Fruit fly (Drosophila melanogaster) whole organism, embryonic: ENCODE results near the gene Taf10.
A peak's percentile ranks its signal among the peaks of the same experiment; 100 is the strongest.

Experiments
- B-H2 ChIP-seq: fragments of 200-800 bp; sonication (Bioruptor generic); optimal IDR thresholded peaks from 2 replicates; lab custom pipeline; 2018; ENCODE audit warnings: missing biosample characterization, mild to moderate bottlenecking, missing genetic modification characterization
- Blimp-1 ChIP-seq: fragments of 200-800 bp; sonication (Bioruptor generic); optimal IDR thresholded peaks from 3 replicates; lab custom pipeline; 2018; ENCODE audit warnings: missing biosample characterization, missing genetic modification characterization, mild to moderate bottlenecking, moderate library complexity, missing genetic modification reagents
- CG10366 ChIP-seq: fragments of 200-800 bp; sonication (Bioruptor generic); IDR thresholded peaks from 2 replicates; pipeline ENCODE4 v1.3.6; 2022; ENCODE audit warnings: missing biosample characterization, missing genetic modification characterization
- CG10565 ChIP-seq: fragments of 200-800 bp; sonication (Bioruptor generic); optimal IDR thresholded peaks from 3 replicates; lab custom pipeline; 2016; ENCODE audit warnings: missing biosample characterization, mild to moderate bottlenecking, missing genetic modification characterization
- CG12104 ChIP-seq: fragments of 200-800 bp; sonication (Bioruptor generic); optimal IDR thresholded peaks from 3 replicates; lab custom pipeline; 2016; ENCODE audit warnings: missing biosample characterization, missing genetic modification characterization
- CG12219 ChIP-seq: fragments of 200-800 bp; sonication (Bioruptor generic); optimal IDR thresholded peaks from 3 replicates; lab custom pipeline; 2018; ENCODE audit warnings: missing biosample characterization, mild to moderate bottlenecking, missing genetic modification characterization
- CG14014 ChIP-seq: fragments of 200-800 bp; sonication (Bioruptor generic); IDR thresholded peaks from 2 replicates; pipeline ENCODE4 v1.3.6; 2022; ENCODE audit warnings: missing biosample characterization, missing genetic modification characterization
- CG14710 ChIP-seq: fragments of 200-800 bp; sonication (Bioruptor generic); optimal IDR thresholded peaks from 3 replicates; lab custom pipeline; 2019; ENCODE audit warnings: missing biosample characterization, mild to moderate bottlenecking, missing genetic modification characterization, moderate library complexity
- CG14965 ChIP-seq: fragments of 200-800 bp; sonication (Bioruptor generic); optimal IDR thresholded peaks from 2 replicates; lab custom pipeline; 2016; ENCODE audit warnings: missing biosample characterization, missing genetic modification characterization, borderline replicate concordance
- CG17328 ChIP-seq: fragments of 200-800 bp; sonication (Bioruptor generic); IDR thresholded peaks from 2 replicates; pipeline ENCODE4 v1.3.6; 2022; ENCODE audit warnings: missing biosample characterization, missing genetic modification characterization
- CG17361 ChIP-seq: fragments of 200-800 bp; sonication (Bioruptor generic); IDR thresholded peaks from 3 replicates; pipeline ENCODE4 v1.3.6; 2022; ENCODE audit warnings: missing biosample characterization, missing genetic modification characterization
- CG18476 ChIP-seq: fragments of 200-800 bp; sonication (Bioruptor generic); optimal IDR thresholded peaks from 2 replicates; lab custom pipeline; 2016; ENCODE audit warnings: missing biosample characterization, mild to moderate bottlenecking, missing genetic modification characterization
- CG2120 ChIP-seq: fragments of 200-800 bp; sonication (Bioruptor generic); optimal IDR thresholded peaks from 3 replicates; lab custom pipeline; 2016; ENCODE audit warnings: missing biosample characterization, missing genetic modification characterization
- CG2678 ChIP-seq: fragments of 200-800 bp; sonication (Bioruptor generic); optimal IDR thresholded peaks from 3 replicates; lab custom pipeline; 2019; ENCODE audit warnings: missing biosample characterization, mild to moderate bottlenecking, missing genetic modification characterization, moderate library complexity
- CG2712 ChIP-seq: fragments of 200-800 bp; optimal IDR thresholded peaks from 3 replicates; lab custom pipeline; 2019; ENCODE audit warnings: missing biosample characterization, mild to moderate bottlenecking, missing genetic modification characterization, moderate library complexity
- CG3726 ChIP-seq: fragments of 200-800 bp; sonication (Bioruptor generic); IDR thresholded peaks from 3 replicates; pipeline ENCODE4, ENCODE4 v1.3.6; 2022; ENCODE audit warnings: missing biosample characterization, missing genetic modification characterization
- CG3847 ChIP-seq: fragments of 200-800 bp; sonication (Bioruptor generic); IDR thresholded peaks from 2 replicates; pipeline ENCODE4 v1.3.6; 2022; ENCODE audit warnings: missing biosample characterization, missing genetic modification characterization
- CG5180 ChIP-seq: fragments of 200-800 bp; sonication (Bioruptor generic); optimal IDR thresholded peaks from 3 replicates; lab custom pipeline; 2017; ENCODE audit warnings: missing biosample characterization, missing genetic modification characterization, mild to moderate bottlenecking, moderate library complexity, missing genetic modification reagents
- CG6254 ChIP-seq: fragments of 200-800 bp; sonication (Bioruptor generic); optimal IDR thresholded peaks from 3 replicates; lab custom pipeline; 2017; ENCODE audit warnings: mild to moderate bottlenecking, missing biosample characterization, missing genetic modification reagents, missing genetic modification characterization
- CG6683 ChIP-seq: fragments of 200-800 bp; sonication (Bioruptor generic); optimal IDR thresholded peaks from 2 replicates; lab custom pipeline; 2017; ENCODE audit warnings: missing biosample characterization, mild to moderate bottlenecking, missing genetic modification characterization, missing genetic modification reagents
- CG6689 ChIP-seq: fragments of 200-800 bp; sonication (Bioruptor generic); IDR thresholded peaks from 2 replicates; pipeline ENCODE4 v1.3.6; 2022; ENCODE audit warnings: missing biosample characterization, missing genetic modification characterization
- CG7786 ChIP-seq: fragments of 200-800 bp; sonication (Bioruptor generic); optimal IDR thresholded peaks from 2 replicates; lab custom pipeline; 2016; ENCODE audit warnings: missing biosample characterization, missing genetic modification characterization
- Dip3 ChIP-seq: fragments of 200-800 bp; sonication (Bioruptor generic); optimal IDR thresholded peaks from 3 replicates; lab custom pipeline; 2016; ENCODE audit warnings: missing biosample characterization, missing genetic modification characterization
- Myb ChIP-seq: fragments of 200-800 bp; sonication (Bioruptor generic); optimal IDR thresholded peaks from 2 replicates; lab custom pipeline; 2016; ENCODE audit warnings: missing biosample characterization, missing genetic modification characterization
- Rfx ChIP-seq: fragments of 200-800 bp; sonication (Bioruptor generic); IDR thresholded peaks from 2 replicates; pipeline ENCODE4 v1.3.6; 2022; ENCODE audit warnings: missing biosample characterization, missing genetic modification characterization
- Side ChIP-seq: fragments of 200-800 bp; sonication (Bioruptor generic); optimal IDR thresholded peaks from 2 replicates; lab custom pipeline; 2016; ENCODE audit warnings: missing biosample characterization, missing genetic modification characterization
- Sin3A ChIP-seq: fragments of >200 bp; optimal IDR thresholded peaks from 2 replicates; lab custom pipeline; 2018
- Sox102F ChIP-seq: fragments of 200-800 bp; sonication (Bioruptor generic); optimal IDR thresholded peaks from 2 replicates; lab custom pipeline; 2018; ENCODE audit warnings: missing biosample characterization, mild to moderate bottlenecking, missing genetic modification characterization, moderate library complexity
- Sry-δ ChIP-seq: fragments of 200-800 bp; sonication (Bioruptor generic); optimal IDR thresholded peaks from 2 replicates; lab custom pipeline; 2016; ENCODE audit warnings: missing biosample characterization, missing genetic modification characterization
- amos ChIP-seq: fragments of 200-800 bp; sonication (Bioruptor generic); IDR thresholded peaks from 2 replicates; pipeline ENCODE4 v1.3.6; 2022; ENCODE audit warnings: missing biosample characterization, missing genetic modification characterization; ENCODE audit not compliant: partially characterized antibody
- bowl ChIP-seq: fragments of 200-800 bp; sonication (Bioruptor generic); IDR thresholded peaks from 2 replicates; pipeline ENCODE4 v1.3.6; 2022; ENCODE audit warnings: missing biosample characterization, missing genetic modification characterization
- chn ChIP-seq: fragments of 200-800 bp; sonication (Bioruptor generic); optimal IDR thresholded peaks from 2 replicates; lab custom pipeline; 2016; ENCODE audit warnings: missing biosample characterization, missing genetic modification characterization
- croc ChIP-seq: fragments of 200-800 bp; sonication (Bioruptor generic); conservative IDR thresholded peaks from 3 replicates; pipeline ENCODE4 v1.3.6; 2022; ENCODE audit warnings: missing biosample characterization, missing genetic modification characterization
- esg ChIP-seq: fragments of 200-800 bp; sonication (Bioruptor generic); conservative IDR thresholded peaks from 2 replicates; pipeline ENCODE4 v1.3.6; 2022; ENCODE audit warnings: missing biosample characterization, missing genetic modification characterization
- eve ChIP-seq, 2 experiments: fragments of >200 bp; optimal IDR thresholded peaks; 2 replicates each; lab custom pipeline; 2017; ENCODE audit warnings: missing biosample characterization in 2 of 2, missing genetic modification characterization in 2 of 2
- gce ChIP-seq: fragments of 200-800 bp; sonication (Bioruptor generic); IDR thresholded peaks from 3 replicates; pipeline ENCODE4 v1.3.6; 2022; ENCODE audit warnings: missing biosample characterization, missing genetic modification characterization
- gro ChIP-seq: fragments of 200-800 bp; sonication (Bioruptor generic); optimal IDR thresholded peaks from 2 replicates; lab custom pipeline; 2016; ENCODE audit warnings: missing biosample characterization, missing genetic modification characterization
- gt ChIP-seq: fragments of 200-800 bp; sonication (Bioruptor generic); IDR thresholded peaks from 2 replicates; pipeline ENCODE4 v1.3.6; 2022; ENCODE audit warnings: missing biosample characterization, missing genetic modification characterization
- kay ChIP-seq: fragments of 200-800 bp; sonication (Bioruptor generic); optimal IDR thresholded peaks from 2 replicates; lab custom pipeline; 2016; ENCODE audit warnings: missing biosample characterization, missing genetic modification characterization
- lilli ChIP-seq: fragments of 200-800 bp; sonication (Bioruptor generic); optimal IDR thresholded peaks from 3 replicates; lab custom pipeline; 2016; ENCODE audit warnings: missing biosample characterization, missing genetic modification characterization
- lov ChIP-seq, 2 experiments: fragments of 200-800 bp in 1 of 2; fragments of >200 bp in 1 of 2; sonication (Bioruptor generic) in 1 of 2; IDR thresholded peaks in 1 of 2; optimal IDR thresholded peaks in 1 of 2; 2 replicates in 1 of 2; 3 replicates in 1 of 2; pipeline versions ENCODE4 v1.3.6 to Lab custom; 2017 to 2022; ENCODE audit warnings: missing biosample characterization in 1 of 2, missing genetic modification characterization in 1 of 2
- maf-S ChIP-seq: fragments of 200-800 bp; sonication (Bioruptor generic); optimal IDR thresholded peaks from 2 replicates; lab custom pipeline; 2016; ENCODE audit warnings: missing biosample characterization, missing genetic modification characterization
- mam ChIP-seq: fragments of 200-800 bp; sonication (Bioruptor generic); optimal IDR thresholded peaks from 3 replicates; lab custom pipeline; 2016; ENCODE audit warnings: missing biosample characterization, missing genetic modification characterization
- phol ChIP-seq: fragments of 200-800 bp; sonication (Bioruptor generic); optimal IDR thresholded peaks from 3 replicates; lab custom pipeline; 2018; ENCODE audit warnings: missing biosample characterization, mild to moderate bottlenecking, missing genetic modification characterization, moderate library complexity
- sc ChIP-seq, 3 experiments: fragments of >200 bp in 2 of 3; fragments of 200-800 bp in 1 of 3; sonication (Bioruptor generic) in 1 of 3; optimal IDR thresholded peaks; 2 replicates in 2 of 3; 3 replicates in 1 of 3; lab custom pipeline; 2017; ENCODE audit warnings: mild to moderate bottlenecking in 1 of 3, missing biosample characterization in 1 of 3, missing genetic modification characterization in 1 of 3, missing genetic modification reagents in 1 of 3
- sens-2 ChIP-seq: fragments of 200-800 bp; sonication (Bioruptor generic); IDR thresholded peaks from 2 replicates; pipeline ENCODE4 v1.3.6; 2022; ENCODE audit warnings: missing biosample characterization, missing genetic modification characterization
- slp2 ChIP-seq: fragments of 200-800 bp; sonication (Bioruptor generic); optimal IDR thresholded peaks from 2 replicates; lab custom pipeline; 2016; ENCODE audit warnings: missing biosample characterization, missing genetic modification characterization
- tin ChIP-seq: fragments of 200-800 bp; sonication (Bioruptor generic); optimal IDR thresholded peaks from 3 replicates; lab custom pipeline; 2016; ENCODE audit warnings: missing biosample characterization, missing genetic modification characterization
- tio ChIP-seq: fragments of 200-800 bp; sonication (Bioruptor generic); optimal IDR thresholded peaks from 2 replicates; lab custom pipeline; 2017; ENCODE audit warnings: missing biosample characterization, missing genetic modification characterization, inconsistent platforms
- tll ChIP-seq, 2 experiments: fragments of 200-800 bp in 1 of 2; fragments of >200 bp in 1 of 2; sonication (Bioruptor generic) in 1 of 2; optimal IDR thresholded peaks; 2 replicates each; lab custom pipeline; 2017 to 2019; ENCODE audit warnings: missing biosample characterization in 2 of 2, missing genetic modification characterization in 2 of 2, mild to moderate bottlenecking in 1 of 2, moderate library complexity in 1 of 2
- wek ChIP-seq: fragments of 200-800 bp; sonication (Bioruptor generic); optimal IDR thresholded peaks from 3 replicates; lab custom pipeline; 2018; ENCODE audit warnings: missing biosample characterization, mild to moderate bottlenecking, missing genetic modification characterization, moderate library complexity

Gene Taf10

dm6 chr2L:2739820-2740230, 27.9 kb upstream of the Taf10 start, which contains the start of gene Hrs (continued):
- TF ChIP-seq CG2120 (no peak), CG10565 (GFP tag; lab: Kevin White, UChicago) (no peak), tin (GFP tag; lab: Kevin White, UChicago) (no peak), eve (GFP tag; optimal IDR thresholded peaks at IDR 0.05; lab: Kevin White, UChicago) (no peak), CG2712 (peak; percentile 34), CG3726 (no peak), CG6254 (GFP tag; lab: Kevin White, UChicago) (no peak), mam (GFP tag; lab: Kevin White, UChicago) (peak; percentile 29), chn (GFP tag; lab: Kevin White, UChicago) (no peak), CG14014 (GFP tag; lab: Robert Waterston, UW) (no peak), CG3847 (GFP tag; lab: Robert Waterston, UW) (peak; percentile 74), gt (GFP tag; lab: Robert Waterston, UW) (no peak), Sox102F (no peak), Side (GFP tag; lab: Kevin White, UChicago) (no peak), Sry-δ (GFP tag; lab: Kevin White, UChicago) (peak; percentile 36), sens-2 (GFP tag; lab: Robert Waterston, UW) (no peak), gce (no peak), lov (optimal IDR thresholded peaks at IDR 0.05; lab: Kevin White, UChicago) (no peak), lov (GFP tag; IDR thresholded peaks at IDR 0.05; lab: Robert Waterston, UW) (no peak), slp2 (GFP tag; lab: Kevin White, UChicago) (no peak), gro (GFP tag; lab: Kevin White, UChicago) (no peak), kay (GFP tag; lab: Kevin White, UChicago) (peak; percentile 95), CG7786 (GFP tag; lab: Kevin White, UChicago) (no peak), CG17328 (GFP tag; lab: Robert Waterston, UW) (no peak), Myb (peak; percentile 98), tio (GFP tag; lab: Kevin White, UChicago) (no peak), CG14710 (tag; lab: Kevin White, UChicago) (peak; percentile 71), CG5180 (GFP tag; lab: Kevin White, UChicago) (no peak), CG6683 (GFP tag; lab: Kevin White, UChicago) (no peak), CG18476 (GFP tag; lab: Kevin White, UChicago) (no peak), maf-S (GFP tag; lab: Kevin White, UChicago) (no peak), CG14965 (no peak), amos (peak; percentile 32; the same call in 1 of the 2 replicates), sc (optimal IDR thresholded peaks at IDR 0.05; lab: Kevin White, UChicago) (no peak), sc (GFP tag; optimal IDR thresholded peaks at IDR 0.05; lab: Kevin White, UChicago) (no peak), CG6689 (GFP tag; lab: Robert Waterston, UW) (no peak), croc (GFP tag; lab: Robert Waterston, UW) (no peak), CG17361 (0 out of 3 replicates have a peak, but pooled peaks have one; percentile 18), Dip3 (GFP tag; lab: Kevin White, UChicago) (no peak), CG12104 (GFP tag; lab: Kevin White, UChicago) (no peak), B-H2 (GFP tag; lab: Kevin White, UChicago) (peak; percentile 14), Rfx (no peak), bowl (GFP tag; lab: Robert Waterston, UW) (no peak), CG10366 (GFP tag; lab: Robert Waterston, UW) (no peak), lilli (peak; percentile 35), phol (tag; lab: Kevin White, UChicago) (peak; percentile 50), CG12219 (GFP tag; lab: Kevin White, UChicago) (no peak), esg (no peak), wek (GFP tag; lab: Kevin White, UChicago) (no peak), Sin3A (lab: Kevin White, UChicago) (peak; percentile 41), tll (GFP tag; optimal IDR thresholded peaks at IDR 0.05; lab: Kevin White, UChicago) (peak in 1 of 2 experiments; percentile 24), CG2678 (tag; lab: Kevin White, UChicago) (no peak), Blimp-1 (GFP tag; lab: Kevin White, UChicago) (no peak)
